Worm (Caenorhabditis elegans) whole organism, early embryonic: ENCODE results near the gene mut-7.

Experiments used
- B0310.2 ChIP-seq: sonication (generic microtip); optimal IDR thresholded peaks from 2 replicates; lab custom pipeline; 2016; ENCODE audit warnings: mild to moderate bottlenecking, missing genetic modification characterization, missing compliant biosample characterization
- F13C5.2 ChIP-seq: sonication (generic microtip); optimal IDR thresholded peaks from 2 replicates; lab custom pipeline; 2017; ENCODE audit warnings: mild to moderate bottlenecking, missing genetic modification characterization, inconsistent platforms, missing compliant biosample characterization
- aly-1 ChIP-seq: sonication (generic microtip); optimal IDR thresholded peaks from 2 replicates; lab custom pipeline; 2016; ENCODE audit warnings: missing genetic modification characterization, missing compliant biosample characterization
- ama-1 ChIP-seq: fragments of 150-350 bp; optimal IDR thresholded peaks from 2 replicates; lab custom pipeline; 2014
- ceh-13 ChIP-seq: fragments of 200-800 bp; sonication (Bioruptor generic); optimal IDR thresholded peaks from 2 replicates; lab custom pipeline; 2018; ENCODE audit warnings: mild to moderate bottlenecking, missing genetic modification characterization, missing compliant biosample characterization
- ceh-36 ChIP-seq: sonication (generic microtip); optimal IDR thresholded peaks from 2 replicates; lab custom pipeline; 2016; ENCODE audit warnings: missing genetic modification characterization, inconsistent platforms, missing compliant biosample characterization
- ets-7 ChIP-seq: sonication (generic microtip); optimal IDR thresholded peaks from 2 replicates; lab custom pipeline; 2016; ENCODE audit warnings: missing genotype, missing genetic modification characterization, missing compliant biosample characterization
- flt-1 ChIP-seq: fragments of 200-800 bp; sonication (Bioruptor generic); IDR thresholded peaks from 2 replicates; pipeline ENCODE4 v1.3.6; 2022; ENCODE audit warnings: missing genetic modification characterization, missing compliant biosample characterization
- hmbx-1 ChIP-seq: sonication (generic microtip); optimal IDR thresholded peaks from 2 replicates; lab custom pipeline; 2016; ENCODE audit warnings: mild to moderate bottlenecking, missing genetic modification characterization, missing compliant biosample characterization
- hmg-4 ChIP-seq: fragments of 200-800 bp; sonication (Bioruptor generic); optimal IDR thresholded peaks from 2 replicates; lab custom pipeline; 2018; ENCODE audit warnings: mild to moderate bottlenecking, missing genetic modification characterization, missing compliant biosample characterization
- hnd-1 ChIP-seq: sonication (generic microtip); optimal IDR thresholded peaks from 2 replicates; lab custom pipeline; 2016; ENCODE audit warnings: missing genetic modification characterization, missing compliant biosample characterization
- pes-1 ChIP-seq: fragments of 200-800 bp; sonication (Bioruptor generic); IDR thresholded peaks from 2 replicates; pipeline ENCODE4 v1.3.6; 2022; ENCODE audit warnings: missing genetic modification reagents, missing genetic modification characterization, missing compliant biosample characterization
- scrt-1 ChIP-seq: fragments of 200-800 bp; sonication (Bioruptor generic); IDR thresholded peaks from 2 replicates; pipeline ENCODE4 v1.3.6; 2022; ENCODE audit warnings: missing genetic modification characterization, missing compliant biosample characterization
- sea-1 ChIP-seq: fragments of 200-800 bp; sonication (Bioruptor generic); conservative IDR thresholded peaks from 2 replicates; pipeline ENCODE4 v1.3.6; 2022; ENCODE audit warnings: missing genetic modification characterization, missing compliant biosample characterization
- tbx-11 ChIP-seq: fragments of 200-800 bp; sonication (Bioruptor generic); IDR thresholded peaks from 2 replicates; pipeline ENCODE4 v1.3.6; 2022; ENCODE audit warnings: missing genetic modification characterization, missing compliant biosample characterization
- tbx-37 ChIP-seq: fragments of 200-800 bp; sonication (Bioruptor generic); conservative IDR thresholded peaks from 2 replicates; pipeline ENCODE4 v1.3.6; 2022; ENCODE audit warnings: missing genetic modification reagents, missing genetic modification characterization, missing compliant biosample characterization
- tra-4 ChIP-seq: sonication (generic microtip); optimal IDR thresholded peaks from 2 replicates; lab custom pipeline; 2017; ENCODE audit warnings: missing genetic modification characterization, missing compliant biosample characterization

mut-7 gene

DNA sequence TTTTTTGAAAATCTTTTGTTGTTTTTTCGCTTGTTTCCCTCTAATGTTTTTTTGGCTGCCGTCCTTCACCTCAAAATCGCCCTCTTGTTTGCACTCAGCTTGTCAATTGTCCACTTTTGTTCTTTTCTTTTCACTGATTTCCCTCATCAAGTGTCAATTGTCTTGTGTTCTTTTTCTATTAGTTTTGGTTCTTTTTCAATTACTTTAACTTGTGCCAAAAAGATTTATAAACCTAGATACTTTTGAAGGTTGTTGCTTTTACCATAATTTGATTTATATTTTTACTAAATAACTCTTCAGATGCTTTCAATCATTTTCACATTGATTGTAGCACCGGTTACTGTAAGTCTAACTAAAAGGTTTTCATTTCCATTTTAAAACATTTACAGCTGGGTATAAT lies 26.3 kb upstream of the mut-7 start, which contains the start of gene C48B4.13:
C48B4.13 (plus strand) TSS at position 301 of the 400 bp plus-strand sequence.
- TF ChIP-seq F13C5.2 (tag; lab: Kevin White, UChicago) (no peak), sea-1 (GFP tag; lab: Robert Waterston, UW) (no peak), scrt-1 (GFP tag; lab: Robert Waterston, UW) (no peak), tra-4 (tag; lab: Kevin White, UChicago) (no peak), ama-1 (lab: Kevin White, UChicago) (no peak), hmbx-1 (tag; lab: Kevin White, UChicago) (no peak), flt-1 (GFP tag; lab: Robert Waterston, UW) (no peak), hmg-4 (GFP tag; lab: Kevin White, UChicago) (no peak), tbx-37 (GFP tag; lab: Robert Waterston, UW) (no peak), pes-1 (GFP tag; lab: Robert Waterston, UW) (no peak), ceh-36 (no peak), aly-1 (tag; lab: Kevin White, UChicago) (no peak), hnd-1 (tag; lab: Kevin White, UChicago) (no peak), B0310.2 (no peak), tbx-11 (GFP tag; lab: Robert Waterston, UW) (no peak), ceh-13 (GFP tag; lab: Kevin White, UChicago) (no peak), ets-7 (no peak)

DNA sequence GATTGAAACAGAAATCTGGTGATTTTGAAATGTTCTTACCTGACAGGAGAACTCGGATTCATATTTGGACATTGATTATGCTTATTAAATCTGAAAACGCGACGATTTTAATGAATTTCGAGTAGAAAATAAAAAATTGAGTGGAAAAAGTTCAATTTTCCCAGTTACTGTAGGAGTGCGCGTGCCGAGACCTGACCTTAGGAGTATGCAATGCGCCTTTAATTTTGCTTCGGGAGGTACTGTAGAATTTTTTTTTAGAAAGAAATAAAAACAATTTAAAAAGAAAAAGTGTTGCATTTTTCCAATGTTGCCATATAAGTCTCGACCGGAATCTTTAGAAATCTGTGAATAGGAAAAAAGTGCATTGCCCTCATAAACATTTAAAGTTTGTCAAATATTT lies 23.8 kb upstream of the mut-7 start, which contains the start of gene C48B4.11:
C48B4.11 (minus strand) TSS at position 143 of the 400 bp plus-strand sequence.
- TF ChIP-seq F13C5.2 (tag; lab: Kevin White, UChicago) (no peak), flt-1 (GFP tag; lab: Robert Waterston, UW) (no peak), ceh-36 (no peak), scrt-1 (GFP tag; lab: Robert Waterston, UW) (no peak), ets-7 (no peak), hnd-1 (tag; lab: Kevin White, UChicago) (no peak), tra-4 (tag; lab: Kevin White, UChicago) (no peak), ama-1 (lab: Kevin White, UChicago) (no peak), B0310.2 (no peak), ceh-13 (GFP tag; lab: Kevin White, UChicago) (no peak), tbx-37 (GFP tag; lab: Robert Waterston, UW) (no peak), aly-1 (tag; lab: Kevin White, UChicago) (no peak), hmg-4 (GFP tag; lab: Kevin White, UChicago) (no peak), sea-1 (GFP tag; lab: Robert Waterston, UW) (no peak), hmbx-1 (tag; lab: Kevin White, UChicago) (no peak), pes-1 (GFP tag; lab: Robert Waterston, UW) (no peak), tbx-11 (GFP tag; lab: Robert Waterston, UW) (no peak)

DNA sequence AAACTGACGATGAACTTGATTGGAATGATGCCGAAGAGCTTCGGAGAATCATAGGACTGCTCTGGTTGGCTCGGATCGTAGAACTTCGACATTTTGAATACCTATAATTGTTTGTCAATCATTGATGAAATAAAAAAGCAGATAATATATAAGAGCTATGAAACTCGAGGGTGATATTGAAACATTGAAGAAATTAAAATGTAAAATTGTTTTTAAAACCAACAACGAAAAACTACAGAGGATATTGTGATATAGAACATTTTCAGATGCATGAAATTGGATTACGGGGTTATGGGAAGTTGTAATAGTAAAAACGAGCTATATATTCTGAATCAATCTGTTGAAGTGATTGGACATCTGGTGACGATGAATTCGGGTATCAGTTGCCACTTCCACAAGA lies 22.2 kb upstream of the mut-7 start, which contains the start of gene C48B4.10:
C48B4.10 (minus strand) TSS at position 101 of the 400 bp plus-strand sequence.
- TF ChIP-seq ama-1 (lab: Kevin White, UChicago) (no peak), scrt-1 (GFP tag; lab: Robert Waterston, UW) (no peak), B0310.2 (no peak), tra-4 (tag; lab: Kevin White, UChicago) (no peak), tbx-11 (GFP tag; lab: Robert Waterston, UW) (no peak), flt-1 (GFP tag; lab: Robert Waterston, UW) (no peak), F13C5.2 (tag; lab: Kevin White, UChicago) (no peak), ceh-13 (GFP tag; lab: Kevin White, UChicago) (no peak)

DNA sequence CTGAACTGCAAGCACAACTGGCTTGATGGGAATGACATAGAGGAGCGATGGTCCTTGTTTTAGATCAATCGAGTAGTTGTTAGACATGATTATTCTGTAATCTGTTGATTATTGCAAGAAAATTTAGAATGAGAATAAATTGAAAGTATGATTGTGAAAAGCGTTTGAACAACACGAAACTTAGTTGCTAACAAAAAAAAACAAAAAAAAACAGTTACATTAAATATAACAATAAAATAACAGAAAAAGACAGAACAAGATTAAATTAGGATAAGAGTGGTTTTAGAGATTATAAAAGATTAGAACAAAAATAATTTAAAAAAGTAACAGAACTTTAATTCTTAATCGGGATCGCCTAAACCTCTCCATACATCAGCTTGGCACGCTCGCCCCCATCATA lies 21.1 kb upstream of the mut-7 start, which contains the start of gene C48B4.9:
C48B4.9 (minus strand) TSS at position 101 of the 400 bp plus-strand sequence.
- TF ChIP-seq pes-1 (GFP tag; lab: Robert Waterston, UW) (no peak), aly-1 (tag; lab: Kevin White, UChicago) (no peak), flt-1 (GFP tag; lab: Robert Waterston, UW) (no peak), scrt-1 (GFP tag; lab: Robert Waterston, UW) (no peak), ceh-13 (GFP tag; lab: Kevin White, UChicago) (no peak), tbx-37 (GFP tag; lab: Robert Waterston, UW) (no peak), ceh-36 (no peak), hmg-4 (GFP tag; lab: Kevin White, UChicago) (no peak), ets-7 (no peak), B0310.2 (no peak), hmbx-1 (tag; lab: Kevin White, UChicago) (no peak), tbx-11 (GFP tag; lab: Robert Waterston, UW) (no peak), tra-4 (tag; lab: Kevin White, UChicago) (no peak), sea-1 (GFP tag; lab: Robert Waterston, UW) (no peak)

DNA sequence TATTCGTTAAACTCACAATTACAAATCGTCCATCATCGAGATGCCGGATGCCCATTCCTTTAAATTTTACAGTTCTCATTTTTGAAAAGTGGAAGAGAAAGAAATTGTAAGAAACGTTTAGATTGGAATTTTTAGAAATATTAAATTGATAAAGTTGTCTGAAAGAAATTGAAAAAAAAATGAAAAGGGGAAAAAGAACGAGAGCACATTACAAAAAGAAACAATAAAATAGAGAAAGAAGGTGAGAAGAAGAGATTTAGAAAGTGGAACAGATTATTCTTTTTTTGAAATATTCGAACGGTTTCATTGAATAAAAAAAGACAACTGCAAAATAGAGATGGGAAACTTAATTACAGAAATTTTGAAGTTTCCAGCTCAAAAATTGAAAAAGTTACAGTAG lies 19.0 kb upstream of the mut-7 start, which contains the start of gene C48B4.8:
C48B4.8 (minus strand) TSS at position 101 of the 400 bp plus-strand sequence.
- TF ChIP-seq hnd-1 (tag; lab: Kevin White, UChicago) (no peak), tbx-11 (GFP tag; lab: Robert Waterston, UW) (no peak)

DNA sequence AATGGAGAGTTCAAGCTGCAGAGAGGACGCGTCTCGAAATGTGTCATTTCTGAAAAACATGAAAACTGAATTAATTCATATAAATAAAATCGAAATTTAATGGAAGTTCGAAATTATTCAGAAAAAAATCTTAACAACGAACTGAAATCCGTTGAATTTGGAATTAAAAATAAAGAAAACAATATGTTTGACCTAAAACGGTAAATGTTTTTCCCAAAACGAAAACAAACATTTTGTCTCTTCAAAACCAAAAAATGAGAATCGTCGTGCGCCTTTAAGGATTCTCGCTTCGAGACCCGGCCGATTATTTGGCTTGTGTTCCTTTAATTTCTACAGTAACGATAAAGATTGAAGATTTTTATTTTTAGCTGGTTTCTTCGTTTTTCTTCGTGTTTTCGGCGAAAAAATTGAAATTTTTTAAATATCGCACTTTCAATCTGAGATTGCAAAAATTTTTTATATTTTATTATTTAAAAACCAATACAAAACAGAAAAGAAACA lies 17.3 kb upstream of the mut-7 start, which contains the start of gene C48B4.7:
C48B4.7 (minus strand) TSS at position 51 of the 501 bp plus-strand sequence.
- no peak for TF ChIP-seq B0310.2
- TF ChIP-seq flt-1 (GFP tag; lab: Robert Waterston, UW): no peak
- no peak for TF ChIP-seq sea-1 (GFP tag; lab: Robert Waterston, UW)
- no peak for TF ChIP-seq tbx-11 (GFP tag; lab: Robert Waterston, UW)
- no peak for TF ChIP-seq hnd-1 (tag; lab: Kevin White, UChicago)
- TF ChIP-seq aly-1 (tag; lab: Kevin White, UChicago): no peak
- no peak for TF ChIP-seq F13C5.2 (tag; lab: Kevin White, UChicago)
- TF ChIP-seq hmg-4 (GFP tag; lab: Kevin White, UChicago): no peak
- TF ChIP-seq ets-7: no peak
- TF ChIP-seq ceh-13 (GFP tag; lab: Kevin White, UChicago): no peak
- TF ChIP-seq scrt-1 (GFP tag; lab: Robert Waterston, UW): no peak
- no peak for TF ChIP-seq tbx-37 (GFP tag; lab: Robert Waterston, UW)
- TF ChIP-seq pes-1 (GFP tag; lab: Robert Waterston, UW): no peak
